Fruit fly (Drosophila melanogaster) whole organism, embryonic: ENCODE results near the gene Fibp.

Experiments used
- Atf6 ChIP-seq: fragments of 200-800 bp; sonication (Bioruptor generic); IDR thresholded peaks from 2 replicates; pipeline ENCODE4 v1.3.6; 2022; ENCODE audit warnings: missing biosample characterization, missing genetic modification characterization
- Bdp1 ChIP-seq: fragments of 200-800 bp; sonication (Bioruptor generic); optimal IDR thresholded peaks from 3 replicates; lab custom pipeline; 2016; ENCODE audit warnings: missing biosample characterization, missing genetic modification characterization
- CG10267 ChIP-seq: fragments of 200-800 bp; sonication (Bioruptor generic); optimal IDR thresholded peaks from 2 replicates; lab custom pipeline; 2018; ENCODE audit warnings: missing biosample characterization, mild to moderate bottlenecking, missing genetic modification characterization, moderate library complexity
- CG10366 ChIP-seq: fragments of 200-800 bp; sonication (Bioruptor generic); IDR thresholded peaks from 2 replicates; pipeline ENCODE4 v1.3.6; 2022; ENCODE audit warnings: missing biosample characterization, missing genetic modification characterization
- CG10543 ChIP-seq: fragments of 200-800 bp; sonication (Bioruptor generic); optimal IDR thresholded peaks from 3 replicates; lab custom pipeline; 2017; ENCODE audit warnings: missing biosample characterization, mild to moderate bottlenecking, missing genetic modification characterization, moderate library complexity
- CG1233 ChIP-seq: fragments of 200-800 bp; sonication (Bioruptor generic); optimal IDR thresholded peaks from 4 replicates; lab custom pipeline; 2018; ENCODE audit warnings: missing biosample characterization, mild to moderate bottlenecking, missing genetic modification characterization
- CG12391 ChIP-seq: fragments of 200-800 bp; sonication (Bioruptor generic); optimal IDR thresholded peaks from 3 replicates; lab custom pipeline; 2018; ENCODE audit warnings: missing biosample characterization, mild to moderate bottlenecking, missing genetic modification characterization, moderate library complexity
- CG15479 ChIP-seq: fragments of 200-800 bp; sonication (Bioruptor generic); optimal IDR thresholded peaks from 3 replicates; lab custom pipeline; 2019; ENCODE audit warnings: missing biosample characterization, mild to moderate bottlenecking, missing genetic modification characterization, moderate library complexity
- CG3281 ChIP-seq: fragments of 200-800 bp; sonication (Bioruptor generic); optimal IDR thresholded peaks from 3 replicates; lab custom pipeline; 2017; ENCODE audit warnings: missing biosample characterization, mild to moderate bottlenecking, missing genetic modification characterization
- CG4328 ChIP-seq: fragments of 200-800 bp; sonication (Bioruptor generic); optimal IDR thresholded peaks from 3 replicates; lab custom pipeline; 2017; ENCODE audit warnings: missing biosample characterization, missing genetic modification reagents, missing genetic modification characterization
- CG4424 ChIP-seq: fragments of 200-800 bp; sonication (Bioruptor generic); optimal IDR thresholded peaks from 3 replicates; lab custom pipeline; 2016; ENCODE audit warnings: missing biosample characterization, missing genetic modification characterization
- CG4854 ChIP-seq: fragments of 200-800 bp; sonication (Bioruptor generic); optimal IDR thresholded peaks from 2 replicates; lab custom pipeline; 2016; ENCODE audit warnings: missing biosample characterization, missing genetic modification characterization, inconsistent platforms
- CG6654 ChIP-seq: fragments of 200-800 bp; sonication (Bioruptor generic); optimal IDR thresholded peaks from 2 replicates; lab custom pipeline; 2017; ENCODE audit warnings: missing biosample characterization, mild to moderate bottlenecking, missing genetic modification characterization
- CG6683 ChIP-seq: fragments of 200-800 bp; sonication (Bioruptor generic); optimal IDR thresholded peaks from 2 replicates; lab custom pipeline; 2017; ENCODE audit warnings: missing biosample characterization, mild to moderate bottlenecking, missing genetic modification characterization, missing genetic modification reagents
- CG6813 ChIP-seq: fragments of 200-800 bp; sonication (Bioruptor generic); optimal IDR thresholded peaks from 2 replicates; lab custom pipeline; 2017; ENCODE audit warnings: missing biosample characterization, missing genetic modification characterization, mild to moderate bottlenecking, moderate library complexity, missing genetic modification reagents
- CG7556 ChIP-seq: fragments of 200-800 bp; sonication (Bioruptor generic); optimal IDR thresholded peaks from 2 replicates; lab custom pipeline; 2017; ENCODE audit warnings: missing biosample characterization, mild to moderate bottlenecking, missing genetic modification characterization
- CG7987 ChIP-seq: fragments of 200-800 bp; sonication (Bioruptor generic); optimal IDR thresholded peaks from 2 replicates; lab custom pipeline; 2018; ENCODE audit warnings: missing biosample characterization, mild to moderate bottlenecking, missing genetic modification characterization, moderate library complexity
- CG8281 ChIP-seq: fragments of 200-800 bp; sonication (Bioruptor generic); optimal IDR thresholded peaks from 2 replicates; lab custom pipeline; 2018; ENCODE audit warnings: missing biosample characterization, mild to moderate bottlenecking, missing genetic modification characterization, moderate library complexity
- CG9609 ChIP-seq: fragments of 200-800 bp; sonication (Bioruptor generic); optimal IDR thresholded peaks from 3 replicates; lab custom pipeline; 2016; ENCODE audit warnings: missing biosample characterization, missing genetic modification characterization
- Chrac-16 ChIP-seq: fragments of 200-800 bp; sonication (Bioruptor generic); optimal IDR thresholded peaks from 3 replicates; lab custom pipeline; 2016; ENCODE audit warnings: missing biosample characterization, missing genetic modification characterization
- Fer1 ChIP-seq: fragments of 200-800 bp; sonication (Bioruptor generic); optimal IDR thresholded peaks from 2 replicates; lab custom pipeline; 2017; ENCODE audit warnings: missing biosample characterization, mild to moderate bottlenecking, missing genetic modification characterization
- H15 ChIP-seq: fragments of 200-800 bp; sonication (Bioruptor generic); IDR thresholded peaks from 3 replicates; pipeline ENCODE4 v1.3.6; 2022; ENCODE audit warnings: missing biosample characterization, missing genetic modification characterization
- HHEX ChIP-seq: fragments of 200-800 bp; sonication (Bioruptor generic); optimal IDR thresholded peaks from 3 replicates; lab custom pipeline; 2017; ENCODE audit warnings: missing biosample characterization, mild to moderate bottlenecking, missing genetic modification characterization, missing genetic modification reagents
- Hr3 ChIP-seq: fragments of 200-800 bp; sonication (Bioruptor generic); optimal IDR thresholded peaks from 3 replicates; lab custom pipeline; 2016; ENCODE audit warnings: missing biosample characterization, missing genetic modification characterization
- Mes4 ChIP-seq: fragments of 200-800 bp; sonication (Bioruptor generic); optimal IDR thresholded peaks from 2 replicates; lab custom pipeline; 2016; ENCODE audit warnings: missing biosample characterization, missing genetic modification characterization
- NC2α ChIP-seq: fragments of 200-800 bp; sonication (Bioruptor generic); optimal IDR thresholded peaks from 2 replicates; lab custom pipeline; 2016; ENCODE audit warnings: missing biosample characterization, missing genetic modification characterization
- NC2β ChIP-seq: fragments of 200-800 bp; sonication (Bioruptor generic); optimal IDR thresholded peaks from 2 replicates; lab custom pipeline; 2016; ENCODE audit warnings: missing biosample characterization, missing genetic modification characterization
- Rx ChIP-seq: fragments of 200-800 bp; sonication (Bioruptor generic); IDR thresholded peaks from 2 replicates; pipeline ENCODE4 v1.3.6; 2022; ENCODE audit warnings: missing biosample characterization, missing genetic modification characterization
- Sin3A ChIP-seq: fragments of >200 bp; optimal IDR thresholded peaks from 2 replicates; lab custom pipeline; 2018
- Sry-β ChIP-seq: fragments of 200-800 bp; sonication (Bioruptor generic); optimal IDR thresholded peaks from 2 replicates; lab custom pipeline; 2018; ENCODE audit warnings: missing biosample characterization, mild to moderate bottlenecking, missing genetic modification characterization, moderate library complexity
- Stat92E ChIP-seq, 3 experiments: fragments of >200 bp in 2 of 3; fragments of 200-800 bp in 1 of 3; sonication (Bioruptor generic) in 1 of 3; optimal IDR thresholded peaks; 2 replicates each; lab custom pipeline; 2017 to 2019; ENCODE audit warnings: missing biosample characterization in 3 of 3, missing genetic modification characterization in 3 of 3, mild to moderate bottlenecking in 1 of 3, moderate library complexity in 1 of 3
- Taf1 ChIP-seq: fragments of 200-800 bp; sonication (Bioruptor generic); IDR thresholded peaks from 2 replicates; pipeline ENCODE4 v1.3.6; 2022; ENCODE audit warnings: missing biosample characterization, missing genetic modification characterization
- br ChIP-seq: fragments of >200 bp; optimal IDR thresholded peaks from 2 replicates; lab custom pipeline; 2017
- caup ChIP-seq: fragments of 200-800 bp; sonication (Bioruptor generic); optimal IDR thresholded peaks from 3 replicates; lab custom pipeline; 2017; ENCODE audit warnings: missing biosample characterization, mild to moderate bottlenecking, missing genetic modification characterization, moderate library complexity; ENCODE audit not compliant: severe bottlenecking
- crp ChIP-seq, 2 experiments: fragments of 200-800 bp; sonication (Bioruptor generic); optimal IDR thresholded peaks; 2 replicates in 1 of 2; 3 replicates in 1 of 2; lab custom pipeline; 2017; ENCODE audit warnings: missing biosample characterization in 2 of 2, missing genetic modification characterization in 2 of 2, mild to moderate bottlenecking in 1 of 2, moderate library complexity in 1 of 2
- cwo ChIP-seq: fragments of 200-800 bp; sonication (Bioruptor generic); optimal IDR thresholded peaks from 3 replicates; lab custom pipeline; 2017; ENCODE audit warnings: missing biosample characterization, missing genetic modification characterization, mild to moderate bottlenecking, moderate library complexity, missing genetic modification reagents
- dan ChIP-seq: fragments of 200-800 bp; sonication (Bioruptor generic); IDR thresholded peaks from 2 replicates; pipeline ENCODE4 v1.3.6; 2022; ENCODE audit warnings: missing biosample characterization, missing genetic modification characterization
- gem ChIP-seq: fragments of 200-800 bp; sonication (Bioruptor generic); optimal IDR thresholded peaks from 2 replicates; lab custom pipeline; 2019; ENCODE audit warnings: missing biosample characterization, mild to moderate bottlenecking, missing genetic modification characterization, moderate library complexity
- grn ChIP-seq: fragments of 200-800 bp; sonication (Bioruptor generic); optimal IDR thresholded peaks from 3 replicates; lab custom pipeline; 2017; ENCODE audit warnings: missing biosample characterization, missing genetic modification characterization
- hb ChIP-seq: fragments of 200-800 bp; sonication (Bioruptor generic); IDR thresholded peaks from 3 replicates; pipeline ENCODE4 v1.3.6; 2022; ENCODE audit warnings: missing biosample characterization, missing genetic modification characterization; ENCODE audit not compliant: partially characterized antibody
- nmo ChIP-seq: fragments of 200-800 bp; sonication (Bioruptor generic); optimal IDR thresholded peaks from 2 replicates; lab custom pipeline; 2018; ENCODE audit warnings: missing biosample characterization, mild to moderate bottlenecking, missing genetic modification characterization, moderate library complexity
- onecut ChIP-seq: fragments of 200-800 bp; sonication (Bioruptor generic); IDR thresholded peaks from 2 replicates; pipeline ENCODE4 v1.3.6; 2022; ENCODE audit warnings: missing biosample characterization, missing genetic modification characterization
- rib ChIP-seq: fragments of 200-800 bp; sonication (Bioruptor generic); IDR thresholded peaks from 2 replicates; pipeline ENCODE4 v1.3.6; 2022; ENCODE audit warnings: missing biosample characterization, missing genetic modification characterization
- row ChIP-seq: fragments of 200-800 bp; sonication (Bioruptor generic); IDR thresholded peaks from 3 replicates; pipeline ENCODE4 v1.3.6; 2022; ENCODE audit warnings: missing biosample characterization, missing genetic modification characterization
- scrt ChIP-seq: fragments of 200-800 bp; sonication (Bioruptor generic); optimal IDR thresholded peaks from 2 replicates; lab custom pipeline; 2018; ENCODE audit warnings: missing biosample characterization, mild to moderate bottlenecking, missing genetic modification characterization, moderate library complexity
- seq ChIP-seq: fragments of 200-800 bp; sonication (Bioruptor generic); IDR thresholded peaks from 2 replicates; pipeline ENCODE4 v1.3.6; 2022; ENCODE audit warnings: missing biosample characterization, missing genetic modification characterization
- slbo ChIP-seq: fragments of 200-800 bp; sonication (Bioruptor generic); IDR thresholded peaks from 2 replicates; pipeline ENCODE4 v1.3.6; 2022; ENCODE audit warnings: missing biosample characterization, missing genetic modification characterization
- tin ChIP-seq: fragments of 200-800 bp; sonication (Bioruptor generic); optimal IDR thresholded peaks from 3 replicates; lab custom pipeline; 2016; ENCODE audit warnings: missing biosample characterization, missing genetic modification characterization
- tll ChIP-seq, 2 experiments: fragments of 200-800 bp in 1 of 2; fragments of >200 bp in 1 of 2; sonication (Bioruptor generic) in 1 of 2; optimal IDR thresholded peaks; 2 replicates each; lab custom pipeline; 2017 to 2019; ENCODE audit warnings: missing biosample characterization in 2 of 2, missing genetic modification characterization in 2 of 2, mild to moderate bottlenecking in 1 of 2, moderate library complexity in 1 of 2

Gene Fibp

DNA sequence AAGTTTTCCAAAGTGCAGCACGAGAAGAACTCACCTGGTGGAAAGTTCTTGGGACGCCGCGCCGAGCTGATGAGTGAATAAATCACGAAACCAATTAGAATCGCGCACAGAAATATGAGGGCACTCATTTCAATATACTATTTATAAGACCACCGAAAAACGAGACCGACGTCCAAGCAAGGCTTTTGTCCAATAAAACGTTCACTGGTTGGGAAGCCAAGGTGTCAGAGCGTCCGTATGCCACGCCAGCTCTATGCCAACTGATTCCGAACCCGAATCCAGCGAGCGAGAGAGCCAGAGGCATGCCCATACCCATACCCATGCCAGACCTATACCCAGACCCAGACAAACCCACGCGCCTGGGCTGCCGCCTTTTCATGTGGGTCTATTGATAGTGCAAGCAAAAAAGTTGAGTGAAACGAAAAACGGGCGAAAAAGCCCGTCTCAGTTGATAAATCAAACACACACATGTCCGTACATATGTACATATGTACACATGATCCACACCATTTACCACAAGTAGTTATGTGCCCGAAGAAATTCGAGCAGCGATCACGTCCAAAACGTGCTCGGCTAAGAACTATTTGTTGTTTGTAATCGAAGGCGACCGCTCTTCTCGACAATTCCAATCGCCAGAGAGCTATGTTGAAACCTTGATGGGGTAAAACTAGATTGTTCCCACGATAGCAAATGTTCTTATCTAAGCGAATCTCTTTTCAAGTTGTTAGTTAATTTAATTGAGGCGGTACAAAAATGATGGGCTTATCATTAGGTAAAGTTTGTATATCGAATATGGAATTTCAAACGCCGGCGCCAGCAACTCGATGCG lies 4.5 kb downstream of the Fibp start, which contains the start of gene Cyp305a1 (continued):
- TF ChIP-seq row, result no peak
- TF ChIP-seq Bdp1 (GFP tag; lab: Kevin White, UChicago), result no peak
- no peak for TF ChIP-seq Atf6 (GFP tag; lab: Robert Waterston, UW)
- TF ChIP-seq seq (GFP tag; lab: Robert Waterston, UW), result no peak
- TF ChIP-seq nmo (GFP tag; lab: Kevin White, UChicago), result no peak
- no peak for TF ChIP-seq slbo (GFP tag; lab: Robert Waterston, UW)
- TF ChIP-seq tin (GFP tag; lab: Kevin White, UChicago), result no peak
- peak; percentile 40 for TF ChIP-seq caup (GFP tag; lab: Kevin White, UChicago)
- 0 out of 2 replicates have a peak, but pooled peaks have one; percentile 36 for TF ChIP-seq rib
- no peak for TF ChIP-seq Mes4 (GFP tag; lab: Kevin White, UChicago)
- TF ChIP-seq CG10543 (GFP tag; lab: Kevin White, UChicago), result peak; percentile 90
- TF ChIP-seq H15 (GFP tag; lab: Robert Waterston, UW), result no peak
- peak; percentile 57 for TF ChIP-seq CG7987 (GFP tag; lab: Kevin White, UChicago)
- no peak for TF ChIP-seq Rx
- peak; percentile 74 for TF ChIP-seq cwo
- no peak for TF ChIP-seq CG7556 (GFP tag; lab: Kevin White, UChicago)
- no peak for TF ChIP-seq Chrac-16 (GFP tag; lab: Kevin White, UChicago)
- 0 out of 3 replicates have a peak, but pooled peaks have one; percentile 13 for TF ChIP-seq hb
- TF ChIP-seq tll (GFP tag; optimal IDR thresholded peaks at IDR 0.05; lab: Kevin White, UChicago), result no peak
- TF ChIP-seq Stat92E (GFP tag; optimal IDR thresholded peaks at IDR 0.05; lab: Kevin White, UChicago), result no peak
- TF ChIP-seq CG12391 (tag; lab: Kevin White, UChicago), result no peak
- TF ChIP-seq CG9609 (GFP tag; lab: Kevin White, UChicago), result no peak
- no peak for TF ChIP-seq CG4854 (GFP tag; lab: Kevin White, UChicago)
- TF ChIP-seq CG3281 (GFP tag; lab: Kevin White, UChicago), result peak; percentile 14
- no peak for TF ChIP-seq crp (GFP tag; optimal IDR thresholded peaks at IDR 0.05; lab: Kevin White, UChicago)
- no peak for TF ChIP-seq CG4328
- TF ChIP-seq NC2α (GFP tag; lab: Kevin White, UChicago), result no peak
- TF ChIP-seq Taf1, result no peak
- TF ChIP-seq CG8281, result no peak
- no peak for TF ChIP-seq CG15479 (GFP tag; lab: Kevin White, UChicago)
- peak; percentile 30 for TF ChIP-seq HHEX (GFP tag; lab: Kevin White, UChicago)
- no peak for TF ChIP-seq CG1233 (GFP tag; lab: Kevin White, UChicago)
- TF ChIP-seq CG4424 (GFP tag; lab: Kevin White, UChicago), result no peak
- no peak for TF ChIP-seq Sin3A (lab: Kevin White, UChicago)
- TF ChIP-seq scrt (GFP tag; lab: Kevin White, UChicago), result no peak
- peak; percentile 56 for TF ChIP-seq grn
- TF ChIP-seq CG6683 (GFP tag; lab: Kevin White, UChicago), result no peak
- no peak for TF ChIP-seq br
- no peak for TF ChIP-seq onecut (GFP tag; lab: Robert Waterston, UW)
- no peak for TF ChIP-seq dan (GFP tag; lab: Robert Waterston, UW)
- no peak for TF ChIP-seq gem
- TF ChIP-seq CG6654 (GFP tag; lab: Kevin White, UChicago), result no peak
- no peak for TF ChIP-seq Hr3 (GFP tag; lab: Kevin White, UChicago)
- TF ChIP-seq CG6813 (GFP tag; lab: Kevin White, UChicago), result peak; percentile 37
- peak; percentile 58 for TF ChIP-seq Fer1
- no peak for TF ChIP-seq CG10366 (GFP tag; lab: Robert Waterston, UW)
- TF ChIP-seq CG10267 (tag; lab: Kevin White, UChicago), result no peak
- no peak for TF ChIP-seq NC2β (GFP tag; lab: Kevin White, UChicago)
- TF ChIP-seq Sry-β (GFP tag; lab: Kevin White, UChicago), result no peak
